Worm (Caenorhabditis elegans) whole organism, L4 larva: Measurements from ENCODE around the gene F59A6.3.
A peak's percentile ranks its signal among the peaks of the same experiment; 100 is the strongest.

Source experiments
- D1046.2 ChIP-seq: fragments of 200-800 bp; sonication (Bioruptor generic); IDR thresholded peaks from 2 replicates; pipeline ENCODE4 v1.3.6; 2022; ENCODE audit warnings: missing genetic modification characterization, missing compliant biosample characterization
- F44E2.7 ChIP-seq: fragments of 200-800 bp; sonication (Bioruptor generic); IDR thresholded peaks from 2 replicates; pipeline ENCODE4 v2.1.2; 2022; ENCODE audit warnings: missing genetic modification characterization, missing compliant biosample characterization
- R02D3.7 ChIP-seq: fragments of 150-350 bp; sonication (generic microtip); optimal IDR thresholded peaks from 3 replicates; lab custom pipeline; 2014; ENCODE audit warnings: missing biosample characterization, missing genetic modification characterization
- T26A8.4 ChIP-seq: fragments of 200-800 bp; sonication (Bioruptor generic); IDR thresholded peaks from 2 replicates; pipeline ENCODE4 v1.3.6; 2022; ENCODE audit warnings: missing genetic modification characterization, missing compliant biosample characterization
- Y105C5A.15 ChIP-seq: fragments of 200-800 bp; sonication (Bioruptor generic); IDR thresholded peaks from 2 replicates; pipeline ENCODE4 v1.3.6; 2022; ENCODE audit warnings: missing genetic modification characterization, missing compliant biosample characterization
- Y48G9A.11 ChIP-seq: fragments of 200-800 bp; sonication (Bioruptor generic); IDR thresholded peaks from 2 replicates; pipeline ENCODE4 v1.3.6; 2022; ENCODE audit warnings: missing genetic modification reagents, missing genetic modification characterization, missing compliant biosample characterization
- Y5F2A.4 ChIP-seq: fragments of 200-800 bp; sonication (Bioruptor generic); optimal IDR thresholded peaks from 2 replicates; lab custom pipeline; 2018; ENCODE audit warnings: mild to moderate bottlenecking, missing genetic modification characterization, missing compliant biosample characterization
- aha-1 ChIP-seq: fragments of 150-350 bp; peaks from one replicate; lab custom pipeline; 2014; ENCODE audit warnings: missing biosample characterization, missing genetic modification characterization
- ama-1 ChIP-seq: fragments of 150-350 bp; optimal IDR thresholded peaks from 2 replicates; lab custom pipeline; 2014; ENCODE audit warnings: inconsistent platforms, mixed read lengths
- ceh-20 ChIP-seq: fragments of 200-800 bp; sonication (Bioruptor generic); IDR thresholded peaks from 2 replicates; pipeline ENCODE4 v1.3.6; 2022; ENCODE audit warnings: missing genetic modification reagents, missing genetic modification characterization, missing compliant biosample characterization
- ceh-28 ChIP-seq: fragments of 150-350 bp; optimal IDR thresholded peaks from 2 replicates; lab custom pipeline; 2014; ENCODE audit warnings: missing biosample characterization, missing genetic modification reagents, missing genetic modification characterization
- ceh-32 ChIP-seq: sonication (generic microtip); optimal IDR thresholded peaks from 2 replicates; lab custom pipeline; 2016; ENCODE audit warnings: mild to moderate bottlenecking, missing genetic modification characterization, missing compliant biosample characterization; ENCODE audit not compliant: poor library complexity
- ceh-62 ChIP-seq: sonication (generic microtip); optimal IDR thresholded peaks from 2 replicates; lab custom pipeline; 2017; ENCODE audit warnings: missing biosample characterization, missing genetic modification characterization
- daf-12 ChIP-seq: fragments of 150-350 bp; optimal IDR thresholded peaks from 2 replicates; lab custom pipeline; 2014; ENCODE audit warnings: missing biosample characterization, missing genetic modification reagents, missing genetic modification characterization
- daf-16 ChIP-seq, 3 experiments: sonication (generic microtip); optimal IDR thresholded peaks; 2 replicates each; lab custom pipeline; 2016 to 2017; ENCODE audit warnings: missing genetic modification characterization in 3 of 3, missing genetic modification reagents in 3 of 3, mild to moderate bottlenecking in 2 of 3, missing compliant biosample characterization in 2 of 3, missing biosample characterization in 1 of 3, moderate library complexity in 1 of 3
- daf-8 ChIP-seq: fragments of 200-800 bp; sonication (Bioruptor generic); IDR thresholded peaks from 2 replicates; pipeline ENCODE4 v1.3.6; 2022; ENCODE audit warnings: missing genetic modification characterization, missing compliant biosample characterization
- dmd-6 ChIP-seq: fragments of 200-800 bp; sonication (Bioruptor generic); IDR thresholded peaks from 2 replicates; pipeline ENCODE4 v1.3.6; 2022; ENCODE audit warnings: missing genetic modification reagents, missing genetic modification characterization, missing compliant biosample characterization
- duxl-1 ChIP-seq: sonication (generic microtip); optimal IDR thresholded peaks from 2 replicates; lab custom pipeline; 2016; ENCODE audit warnings: mild to moderate bottlenecking, missing genetic modification characterization, moderate library complexity, missing compliant biosample characterization; ENCODE audit not compliant: poor library complexity
- dve-1 ChIP-seq: sonication (generic microtip); optimal IDR thresholded peaks from 2 replicates; lab custom pipeline; 2017; ENCODE audit warnings: antibody characterized with exemption, mild to moderate bottlenecking, missing genetic modification characterization, missing compliant biosample characterization; ENCODE audit not compliant: insufficient read depth
- egl-43 ChIP-seq: fragments of 200-800 bp; sonication (Bioruptor generic); IDR thresholded peaks from 2 replicates; pipeline ENCODE4 v1.3.6; 2022; ENCODE audit warnings: missing genetic modification reagents, missing genetic modification characterization, missing compliant biosample characterization
- fos-1 ChIP-seq: fragments of 150-350 bp; optimal IDR thresholded peaks from 2 replicates; lab custom pipeline; 2014; ENCODE audit warnings: missing biosample characterization, missing genetic modification characterization
- gei-8 ChIP-seq: fragments of 200-800 bp; sonication (Bioruptor generic); optimal IDR thresholded peaks from 2 replicates; lab custom pipeline; 2018; ENCODE audit warnings: mild to moderate bottlenecking, missing genetic modification characterization, missing compliant biosample characterization
- hif-1 ChIP-seq, 2 experiments: sonication (generic microtip); optimal IDR thresholded peaks; 2 replicates each; lab custom pipeline; 2016 to 2017; ENCODE audit warnings: missing compliant biosample characterization in 2 of 2, missing genetic modification characterization in 2 of 2, missing genetic modification reagents in 2 of 2, missing genotype in 2 of 2, mild to moderate bottlenecking in 1 of 2
- hlh-11 ChIP-seq: fragments of 200-800 bp; sonication (Bioruptor generic); optimal IDR thresholded peaks from 2 replicates; lab custom pipeline; 2018; ENCODE audit warnings: mild to moderate bottlenecking, missing genetic modification characterization, missing compliant biosample characterization
- hlh-30 ChIP-seq: sonication (generic microtip); optimal IDR thresholded peaks from 2 replicates; lab custom pipeline; 2017; ENCODE audit warnings: antibody characterized with exemption, mild to moderate bottlenecking, missing genetic modification characterization, missing compliant biosample characterization; ENCODE audit not compliant: insufficient read depth
- hmg-1.1 ChIP-seq: fragments of 200-800 bp; sonication (Bioruptor generic); IDR thresholded peaks from 2 replicates; pipeline ENCODE4 v1.3.6; 2022; ENCODE audit warnings: missing genetic modification reagents, missing genetic modification characterization, missing compliant biosample characterization
- jun-1 ChIP-seq: fragments of 150-350 bp; optimal IDR thresholded peaks from 2 replicates; lab custom pipeline; 2014; ENCODE audit warnings: missing biosample characterization, missing genetic modification reagents, missing genetic modification characterization
- lin-1 ChIP-seq: fragments of 200-800 bp; sonication (Bioruptor generic); IDR thresholded peaks from 2 replicates; pipeline ENCODE4 v1.3.6; 2022; ENCODE audit warnings: missing genetic modification reagents, missing genetic modification characterization, missing compliant biosample characterization
- mdl-1 ChIP-seq, 2 experiments: fragments of 150-350 bp in 1 of 2; sonication (generic microtip) in 1 of 2; optimal IDR thresholded peaks; 2 replicates each; lab custom pipeline; 2014 to 2017; ENCODE audit warnings: missing biosample characterization in 2 of 2, missing genetic modification characterization in 2 of 2
- mdt-29 ChIP-seq: fragments of 200-800 bp; sonication (Bioruptor generic); IDR thresholded peaks from 2 replicates; pipeline ENCODE4 v1.3.6; 2022; ENCODE audit warnings: missing genetic modification reagents, missing genetic modification characterization, missing compliant biosample characterization
- nhr-10 ChIP-seq: fragments of 150-350 bp; optimal IDR thresholded peaks from 2 replicates; lab custom pipeline; 2014; ENCODE audit warnings: missing biosample characterization, missing genetic modification characterization
- nhr-111 ChIP-seq: fragments of 200-800 bp; sonication (Bioruptor generic); optimal IDR thresholded peaks from 2 replicates; lab custom pipeline; 2018; ENCODE audit warnings: mild to moderate bottlenecking, missing genetic modification characterization, missing compliant biosample characterization
- nhr-42 ChIP-seq: fragments of 200-800 bp; sonication (Bioruptor generic); IDR thresholded peaks from 2 replicates; pipeline ENCODE4 v1.3.6; 2022; ENCODE audit warnings: missing genetic modification characterization, missing compliant biosample characterization
- nhr-76 ChIP-seq: fragments of 150-350 bp; optimal IDR thresholded peaks from 2 replicates; lab custom pipeline; 2014; ENCODE audit warnings: missing biosample characterization, missing genetic modification characterization
- php-3 ChIP-seq: fragments of 200-800 bp; sonication (Bioruptor generic); IDR thresholded peaks from 2 replicates; pipeline ENCODE4 v1.3.6; 2022; ENCODE audit warnings: missing genetic modification reagents, missing genetic modification characterization, missing compliant biosample characterization
- pqm-1 ChIP-seq: sonication (generic microtip); optimal IDR thresholded peaks from 2 replicates; lab custom pipeline; 2017; ENCODE audit warnings: missing biosample characterization, missing genetic modification characterization
- skn-1 ChIP-seq: fragments of 150-350 bp; optimal IDR thresholded peaks from 2 replicates; lab custom pipeline; 2014; ENCODE audit warnings: missing biosample characterization, missing genetic modification characterization
- snpc-4 ChIP-seq: fragments of 150-350 bp; optimal IDR thresholded peaks from 2 replicates; lab custom pipeline; 2014; ENCODE audit warnings: missing biosample characterization, missing genetic modification characterization
- spr-3 ChIP-seq: fragments of 200-800 bp; sonication (Bioruptor generic); optimal IDR thresholded peaks from 2 replicates; lab custom pipeline; 2018; ENCODE audit warnings: mild to moderate bottlenecking, missing genetic modification characterization, missing compliant biosample characterization
- tag-97 ChIP-seq: fragments of 200-800 bp; sonication (Bioruptor generic); IDR thresholded peaks from 2 replicates; pipeline ENCODE4 v1.3.6; 2022; ENCODE audit warnings: missing genetic modification characterization, missing compliant biosample characterization
- vab-7 ChIP-seq: fragments of 200-800 bp; sonication (Bioruptor generic); IDR thresholded peaks from 2 replicates; pipeline ENCODE4 v1.3.6; 2022; ENCODE audit warnings: missing genetic modification reagents, missing genetic modification characterization, missing compliant biosample characterization
- zag-1 ChIP-seq: fragments of 150-350 bp; optimal IDR thresholded peaks from 2 replicates; lab custom pipeline; 2014; ENCODE audit warnings: missing biosample characterization, missing genetic modification characterization
- zip-11 ChIP-seq: fragments of 200-800 bp; sonication (Bioruptor generic); IDR thresholded peaks from 2 replicates; pipeline ENCODE4 v1.3.6; 2022; ENCODE audit warnings: missing genetic modification characterization, missing compliant biosample characterization
- ztf-11 ChIP-seq: fragments of 150-350 bp; optimal IDR thresholded peaks from 2 replicates; lab custom pipeline; 2014; ENCODE audit warnings: missing biosample characterization, missing genetic modification characterization
- ztf-7 ChIP-seq: fragments of 150-350 bp; optimal IDR thresholded peaks from 2 replicates; lab custom pipeline; 2014; ENCODE audit warnings: missing biosample characterization, missing genetic modification characterization

Gene F59A6.3

DNA sequence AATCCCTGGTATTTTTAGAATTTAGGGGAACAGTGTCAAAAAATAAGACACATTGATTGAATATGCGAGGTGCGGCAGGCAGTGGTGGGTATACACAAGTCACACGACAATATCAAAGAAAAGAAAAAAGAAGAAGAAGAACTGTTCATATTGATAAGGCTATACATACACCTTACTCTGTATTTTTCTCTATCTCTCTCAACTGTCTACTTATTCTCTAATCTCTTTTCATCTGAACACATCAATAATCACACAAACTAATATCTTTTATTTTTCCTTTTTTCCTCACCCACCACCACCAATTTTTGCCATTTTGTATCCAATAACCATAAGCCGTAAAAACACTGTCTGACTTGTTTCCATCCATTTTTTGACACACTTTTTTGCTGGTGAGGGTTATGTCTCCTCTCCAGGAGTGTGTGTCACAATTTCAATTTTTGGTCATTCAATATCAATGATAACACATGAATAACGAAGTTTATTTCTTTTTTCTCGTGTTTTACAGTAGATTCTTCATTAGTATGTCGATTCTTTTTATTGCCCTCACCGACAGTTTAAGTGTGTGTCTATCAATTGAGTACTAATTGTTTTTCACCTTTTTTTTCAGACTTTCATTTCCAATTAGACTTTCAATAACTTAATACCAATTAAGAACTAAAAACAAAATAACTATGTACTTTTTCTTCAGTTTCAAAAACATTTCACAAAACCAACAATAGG, 11.4 kb downstream of the F59A6.3 start (continued):
- peak; percentile 60 for TF ChIP-seq nhr-10 (tag; lab: Kevin White, UChicago)
- TF ChIP-seq Y48G9A.11 (GFP tag; lab: Robert Waterston, UW): no peak
- TF ChIP-seq F44E2.7: no peak
- no peak for TF ChIP-seq ama-1 (lab: Kevin White, UChicago)
- peak; percentile 82 for TF ChIP-seq php-3 (GFP tag; lab: Robert Waterston, UW)
- TF ChIP-seq jun-1: no peak
- TF ChIP-seq R02D3.7 (tag; lab: Kevin White, UChicago): no peak
- TF ChIP-seq ztf-7 (tag; lab: Kevin White, UChicago): no peak
- no peak for TF ChIP-seq duxl-1 (tag; lab: Kevin White, UChicago)
- no peak for TF ChIP-seq gei-8
- no peak for TF ChIP-seq spr-3 (GFP tag; lab: Kevin White, UChicago)
- no peak for TF ChIP-seq ceh-20 (GFP tag; lab: Robert Waterston, UW)
- TF ChIP-seq zip-11 (GFP tag; lab: Robert Waterston, UW): no peak
- TF ChIP-seq nhr-76 (tag; lab: Kevin White, UChicago): peak; percentile 4
- no peak for TF ChIP-seq hif-1 (tag; optimal IDR thresholded peaks at IDR 0.05; lab: Kevin White, UChicago)
- TF ChIP-seq egl-43 (GFP tag; lab: Robert Waterston, UW): no peak
- TF ChIP-seq hlh-11 (tag; lab: Kevin White, UChicago): peak; percentile 82
- TF ChIP-seq ceh-28 (tag; lab: Kevin White, UChicago): no peak
- no peak for TF ChIP-seq daf-12 (tag; lab: Kevin White, UChicago)
- TF ChIP-seq dve-1: peak; percentile 83
- no peak for TF ChIP-seq skn-1 (tag; lab: Kevin White, UChicago)
- no peak for TF ChIP-seq nhr-111
- TF ChIP-seq zag-1 (tag; lab: Kevin White, UChicago): no peak
- TF ChIP-seq ceh-62 (tag; lab: Kevin White, UChicago): no peak
- TF ChIP-seq tag-97 (GFP tag; lab: Robert Waterston, UW): no peak
- no peak for TF ChIP-seq snpc-4
- TF ChIP-seq lin-1: peak; percentile 54; the same call in 1 of the 2 replicates
- TF ChIP-seq vab-7: no peak
- peak; percentile 81 for TF ChIP-seq dmd-6 (GFP tag; lab: Robert Waterston, UW)
- no peak for TF ChIP-seq fos-1 (tag; lab: Kevin White, UChicago)
- TF ChIP-seq daf-8 (GFP tag; lab: Robert Waterston, UW): no peak

DNA sequence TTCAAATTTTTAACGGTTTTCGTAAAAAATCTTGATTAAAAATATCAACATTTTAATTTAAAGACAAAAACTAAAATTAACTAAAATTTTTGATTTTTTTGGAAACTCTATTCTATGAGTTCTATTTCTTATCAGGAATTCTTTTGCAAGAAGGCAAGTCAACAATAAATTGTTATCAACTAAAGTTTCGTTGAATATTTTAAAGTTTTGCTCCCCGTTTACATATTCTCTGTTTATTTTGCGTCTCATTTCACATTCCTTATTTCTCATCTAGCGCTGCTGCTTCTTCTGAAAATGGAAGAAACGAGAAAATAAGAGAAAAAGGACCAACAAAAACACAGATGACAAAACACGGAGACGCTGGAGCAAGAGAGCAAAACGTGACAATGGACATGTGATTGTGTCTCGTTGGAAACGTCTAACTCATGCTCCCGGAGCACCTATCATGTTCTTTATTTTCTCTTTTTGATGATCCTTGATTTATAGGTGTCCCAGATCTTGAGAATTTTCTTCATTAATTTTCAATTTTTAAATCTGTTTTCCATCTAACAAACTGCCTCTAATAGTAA, 12.5 kb downstream of the F59A6.3 start:
- TF ChIP-seq ztf-11 (tag; lab: Kevin White, UChicago) (no peak), spr-3 (GFP tag; lab: Kevin White, UChicago) (no peak), fos-1 (tag; lab: Kevin White, UChicago) (no peak), egl-43 (GFP tag; lab: Robert Waterston, UW) (no peak), dve-1 (peak; percentile 8), ceh-62 (tag; lab: Kevin White, UChicago) (no peak), hlh-11 (tag; lab: Kevin White, UChicago) (peak; percentile 36), mdt-29 (GFP tag; lab: Robert Waterston, UW) (no peak), daf-16 (GFP tag; optimal IDR thresholded peaks at IDR 0.05; lab: Kevin White, UChicago) (no peak), daf-16 (tag; optimal IDR thresholded peaks at IDR 0.05; lab: Kevin White, UChicago) (peak; percentile 61), pqm-1 (tag; lab: Kevin White, UChicago) (no peak), mdl-1 (tag; optimal IDR thresholded peaks at IDR 0.05; lab: Kevin White, UChicago) (peak in 1 of 2 experiments; percentile 49), zip-11 (GFP tag; lab: Robert Waterston, UW) (no peak), D1046.2 (GFP tag; lab: Robert Waterston, UW) (no peak), Y105C5A.15 (GFP tag; lab: Robert Waterston, UW) (no peak), Y5F2A.4 (GFP tag; lab: Kevin White, UChicago) (no peak), ceh-32 (tag; lab: Kevin White, UChicago) (no peak), T26A8.4 (GFP tag; lab: Robert Waterston, UW) (no peak), hlh-30 (tag; lab: Kevin White, UChicago) (peak; percentile 81), nhr-42 (GFP tag; lab: Robert Waterston, UW) (no peak), aha-1 (tag; lab: Kevin White, UChicago) (peak; percentile 14), hmg-1.1 (GFP tag; lab: Robert Waterston, UW) (0 out of 2 replicates have a peak, but pooled peaks have one; percentile 8), nhr-111 (no peak)
